Fruit fly (Drosophila melanogaster): ENCODE measurements around the gene CG10096.

CG10096 gene

dm6 chr3R:12398620-12399247 lies 3.0 kb upstream of the CG10096 start, which contains the start of gene Cyp9f3 (continued):
- TF ChIP-seq E2f1 (GFP tag; IDR thresholded peaks at IDR 0.05) (no peak), oc (tag; optimal IDR thresholded peaks at IDR 0.05) (no peak), vnd (GFP tag; IDR thresholded peaks at IDR 0.05; ENCODE audit: partially characterized antibody) (no peak), Hmr (GFP tag; optimal IDR thresholded peaks at IDR 0.05) (no peak), Dek (tag; optimal IDR thresholded peaks at IDR 0.05) (no peak)

- TF ChIP-seq mirr (GFP tag; optimal IDR thresholded peaks at IDR 0.05) (peak; percentile 67), Mad (GFP tag; optimal IDR thresholded peaks at IDR 0.05) (no peak), CG11560 (tag; IDR thresholded peaks at IDR 0.05) (no peak), D19A (tag; optimal IDR thresholded peaks at IDR 0.05) (peak; percentile 17), CG5245 (GFP tag; optimal IDR thresholded peaks at IDR 0.05) (no peak), tgo (GFP tag; IDR thresholded peaks at IDR 0.05) (no peak), Spps (tag; optimal IDR thresholded peaks at IDR 0.05) (no peak), CG15514 (GFP tag; optimal IDR thresholded peaks at IDR 0.05) (no peak), E2f2 (GFP tag; IDR thresholded peaks at IDR 0.05) (no peak), CG13424 (tag; optimal IDR thresholded peaks at IDR 0.05) (no peak), CG6683 (GFP tag; optimal IDR thresholded peaks at IDR 0.05) (no peak), CG6813 (GFP tag; optimal IDR thresholded peaks at IDR 0.05) (peak; percentile 0), CG16813 (GFP tag; IDR thresholded peaks at IDR 0.05; ENCODE audit: partially characterized antibody) (no peak), CG4424 (GFP tag; optimal IDR thresholded peaks at IDR 0.05) (no peak), Meics (GFP tag; optimal IDR thresholded peaks at IDR 0.05) (no peak), Hmr (GFP tag; optimal IDR thresholded peaks at IDR 0.05) (no peak), maf-S (GFP tag; optimal IDR thresholded peaks at IDR 0.05) (no peak), vvl (GFP tag; IDR thresholded peaks at IDR 0.05) (no peak), dan (GFP tag; IDR thresholded peaks at IDR 0.05) (no peak), zf30C (GFP tag; optimal IDR thresholded peaks at IDR 0.05) (no peak), CG32772 (GFP tag; IDR thresholded peaks at IDR 0.05) (no peak), CG7745 (tag; optimal IDR thresholded peaks at IDR 0.05) (peak; percentile 89), CG18476 (GFP tag; optimal IDR thresholded peaks at IDR 0.05) (peak; percentile 13), jigr1 (GFP tag; IDR thresholded peaks at IDR 0.05) (no peak), nau (GFP tag; optimal IDR thresholded peaks at IDR 0.05) (no peak), CG34376 (GFP tag; optimal IDR thresholded peaks at IDR 0.05) (peak; percentile 18), Doc2 (GFP tag; IDR thresholded peaks at IDR 0.05) (no peak), Lhr (GFP tag; optimal IDR thresholded peaks at IDR 0.05) (no peak), CG11085 (GFP tag; IDR thresholded peaks at IDR 0.05) (no peak), jumu (GFP tag; optimal IDR thresholded peaks at IDR 0.05) (no peak), CG6689 (GFP tag; IDR thresholded peaks at IDR 0.05) (no peak), ATbp (GFP tag; optimal IDR thresholded peaks at IDR 0.05) (no peak), CG17359 (tag; optimal IDR thresholded peaks at IDR 0.05) (no peak), ase (GFP tag; IDR thresholded peaks at IDR 0.05) (no peak), CG17802 (tag; optimal IDR thresholded peaks at IDR 0.05) (no peak), exex (tag; optimal IDR thresholded peaks at IDR 0.05) (peak; percentile 86), schlank (tag; optimal IDR thresholded peaks at IDR 0.05) (no peak)
Observed at dm6 chr3R:12398054-12398453, 2.3 kb upstream of the CG10096 start.
